Worm (Caenorhabditis elegans) whole organism, young adult: ENCODE data around the gene lipl-2.

ENCODE experiments used
- ceh-79 ChIP-seq: sonication (generic microtip); optimal IDR thresholded peaks from 2 replicates; lab custom pipeline; 2017; ENCODE audit warnings: mild to moderate bottlenecking, missing genetic modification characterization, missing compliant biosample characterization
- ceh-91 ChIP-seq: fragments of 200-800 bp; sonication (Bioruptor generic); IDR thresholded peaks from 2 replicates; pipeline ENCODE4 v1.3.6; 2022; ENCODE audit warnings: missing genetic modification reagents, missing genetic modification characterization, missing compliant biosample characterization
- let-526 ChIP-seq: fragments of 200-800 bp; sonication (Bioruptor generic); IDR thresholded peaks from 2 replicates; pipeline ENCODE4 v1.3.6; 2022; ENCODE audit warnings: missing genetic modification reagents, missing genetic modification characterization, missing compliant biosample characterization
- lir-1 ChIP-seq: fragments of 200-800 bp; sonication (Bioruptor generic); conservative IDR thresholded peaks from 2 replicates; pipeline ENCODE4 v1.3.6; 2022; ENCODE audit warnings: missing genetic modification reagents, missing genetic modification characterization, missing compliant biosample characterization
- madf-10 ChIP-seq: sonication (generic microtip); optimal IDR thresholded peaks from 2 replicates; lab custom pipeline; 2016; ENCODE audit warnings: mild to moderate bottlenecking, missing genetic modification characterization, missing compliant biosample characterization

DNA sequence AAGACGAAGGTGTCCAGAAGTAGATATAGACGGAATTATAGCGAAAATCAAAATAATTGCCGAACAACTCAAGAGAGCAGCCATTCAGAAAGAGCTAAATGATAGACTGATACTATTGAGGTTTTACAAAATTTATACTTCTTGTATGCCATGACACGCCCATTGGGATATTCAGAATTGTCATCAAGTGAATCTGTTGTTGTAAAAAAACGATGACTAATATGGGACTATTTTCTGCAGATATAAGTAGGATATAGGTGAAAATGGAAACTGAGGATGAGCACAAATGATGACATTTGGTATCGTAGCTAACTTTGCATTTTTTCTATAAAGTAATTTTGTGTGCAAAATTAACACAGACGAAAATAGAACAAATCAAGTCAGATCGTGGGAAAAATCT lies 35.6 kb upstream of the lipl-2 start, which contains the start of gene F58E6.8:
- TF ChIP-seq madf-10 (tag; lab: Kevin White, UChicago) = no peak
- TF ChIP-seq ceh-91 = no peak
- no peak for TF ChIP-seq let-526 (GFP tag; lab: Robert Waterston, UW)
- TF ChIP-seq ceh-79 = no peak
- TF ChIP-seq lir-1 = no peak
